Fruit fly (Drosophila melanogaster): ENCODE results near the gene Hmgcl.

Gene Hmgcl

dm6 chr2L:6913964-6914363 lies 46.2 kb upstream of the Hmgcl start, which contains the start of gene Wee1 (continued):
- peak; percentile 50 for TF ChIP-seq CG17829 (tag; optimal IDR thresholded peaks at IDR 0.05)
- TF ChIP-seq CG33213 (GFP tag; optimal IDR thresholded peaks at IDR 0.05): peak; percentile 40
- no peak for TF ChIP-seq croc (GFP tag; conservative IDR thresholded peaks at IDR 0.05)
- peak; percentile 65 for TF ChIP-seq CG17186 (GFP tag; optimal IDR thresholded peaks at IDR 0.05)
- no peak for TF ChIP-seq Sox102F (GFP tag; optimal IDR thresholded peaks at IDR 0.05)
- TF ChIP-seq ap (GFP tag; IDR thresholded peaks at IDR 0.05): no peak
- no peak; the same call in 1 of the 2 replicates for TF ChIP-seq Bgb (GFP tag; IDR thresholded peaks at IDR 0.05; ENCODE audit: partially characterized antibody)
- TF ChIP-seq tgo (GFP tag; IDR thresholded peaks at IDR 0.05): no peak
- no peak for TF ChIP-seq tup (GFP tag; optimal IDR thresholded peaks at IDR 0.05)
- TF ChIP-seq nmo (GFP tag; optimal IDR thresholded peaks at IDR 0.05): peak; percentile 84
- peak; percentile 39 for TF ChIP-seq CG12391 (tag; optimal IDR thresholded peaks at IDR 0.05)
- TF ChIP-seq CG11696 (GFP tag; IDR thresholded peaks at IDR 0.05): no peak
- no peak for TF ChIP-seq CG10431 (GFP tag; optimal IDR thresholded peaks at IDR 0.05)
- TF ChIP-seq klu (GFP tag; IDR thresholded peaks at IDR 0.05): no peak
- no peak for TF ChIP-seq tin (GFP tag; optimal IDR thresholded peaks at IDR 0.05)
- TF ChIP-seq usp (GFP tag; optimal IDR thresholded peaks at IDR 0.05): no peak
- no peak for TF ChIP-seq Atf-2 (GFP tag; optimal IDR thresholded peaks at IDR 0.05)
- TF ChIP-seq CG3407 (GFP tag; optimal IDR thresholded peaks at IDR 0.05): no peak
- no peak for TF ChIP-seq H15 (GFP tag; IDR thresholded peaks at IDR 0.05)
- no peak for TF ChIP-seq CG17912 (GFP tag; optimal IDR thresholded peaks at IDR 0.05)
- TF ChIP-seq CG2120 (GFP tag; optimal IDR thresholded peaks at IDR 0.05): no peak
- TF ChIP-seq CG1603 (tag; optimal IDR thresholded peaks at IDR 0.05): no peak
- TF ChIP-seq CG18476 (GFP tag; optimal IDR thresholded peaks at IDR 0.05): no peak
- no peak for TF ChIP-seq fu2 (GFP tag; optimal IDR thresholded peaks at IDR 0.05)
- no peak for TF ChIP-seq CG1792 (GFP tag; optimal IDR thresholded peaks at IDR 0.05)
- no peak for TF ChIP-seq CG2202 (tag; optimal IDR thresholded peaks at IDR 0.05)
- TF ChIP-seq cg (GFP tag; optimal IDR thresholded peaks at IDR 0.05): no peak
- TF ChIP-seq gem (tag; optimal IDR thresholded peaks at IDR 0.05): no peak
- peak; percentile 23 for TF ChIP-seq Sin3A (optimal IDR thresholded peaks at IDR 0.05)
- no peak for TF ChIP-seq TFAM (GFP tag; optimal IDR thresholded peaks at IDR 0.05)
- no peak for TF ChIP-seq cwo (GFP tag; optimal IDR thresholded peaks at IDR 0.05)
- TF ChIP-seq CG12104 (GFP tag; optimal IDR thresholded peaks at IDR 0.05): no peak
- no peak for TF ChIP-seq prd (optimal IDR thresholded peaks at IDR 0.05)
- TF ChIP-seq prd (GFP tag; IDR thresholded peaks at IDR 0.05): no peak
- TF ChIP-seq Dip2 (GFP tag; IDR thresholded peaks at IDR 0.05): no peak
- no peak for TF ChIP-seq CG6272 (GFP tag; IDR thresholded peaks at IDR 0.05)
- TF ChIP-seq Ets97D (GFP tag; optimal IDR thresholded peaks at IDR 0.05): peak; percentile 55
- no peak for TF ChIP-seq NK7.1 (GFP tag; optimal IDR thresholded peaks at IDR 0.05)
- TF ChIP-seq grau (tag; optimal IDR thresholded peaks at IDR 0.05): no peak
- no peak for TF ChIP-seq Drgx (GFP tag; IDR thresholded peaks at IDR 0.05)
- TF ChIP-seq CG14014 (GFP tag; IDR thresholded peaks at IDR 0.05): no peak
- TF ChIP-seq CG7357 (GFP tag; IDR thresholded peaks at IDR 0.05): no peak
- no peak for TF ChIP-seq chm (GFP tag; IDR thresholded peaks at IDR 0.05)
- TF ChIP-seq CG3163 (GFP tag; optimal IDR thresholded peaks at IDR 0.05): no peak
- no peak for TF ChIP-seq CG4730 (GFP tag; IDR thresholded peaks at IDR 0.05)
- no peak for TF ChIP-seq chif (GFP tag; optimal IDR thresholded peaks at IDR 0.05)
- no peak for TF ChIP-seq Bteb2 (GFP tag; optimal IDR thresholded peaks at IDR 0.05)
- no peak for TF ChIP-seq CG11398 (GFP tag; optimal IDR thresholded peaks at IDR 0.05)
- TF ChIP-seq CG7963 (GFP tag; IDR thresholded peaks at IDR 0.05; ENCODE audit: partially characterized antibody): no peak
- no peak for TF ChIP-seq salm (tag; optimal IDR thresholded peaks at IDR 0.05)
- TF ChIP-seq CG32532 (GFP tag; IDR thresholded peaks at IDR 0.05): no peak
- no peak for TF ChIP-seq wor (GFP tag; IDR thresholded peaks at IDR 0.05)
- no peak for TF ChIP-seq CG2875 (GFP tag; optimal IDR thresholded peaks at IDR 0.05)
